Worm (Caenorhabditis elegans) whole organism, L2 larva: ENCODE measurements around the gene Y71H2AM.3.

Experiments used
- C34F6.9 ChIP-seq: fragments of 150-350 bp; optimal IDR thresholded peaks from 2 replicates; lab custom pipeline; 2014; ENCODE audit warnings: missing biosample characterization, missing genetic modification characterization
- R02D3.7 ChIP-seq: fragments of 150-350 bp; optimal IDR thresholded peaks from 2 replicates; lab custom pipeline; 2014; ENCODE audit warnings: missing biosample characterization, missing genetic modification characterization
- ZK546.5 ChIP-seq: sonication (generic microtip); optimal IDR thresholded peaks from 2 replicates; lab custom pipeline; 2017; ENCODE audit warnings: missing biosample characterization, missing genetic modification characterization
- ama-1 ChIP-seq: fragments of 150-350 bp; optimal IDR thresholded peaks from 2 replicates; lab custom pipeline; 2018; ENCODE audit warnings: inconsistent platforms
- crh-2 ChIP-seq: sonication (generic microtip); optimal IDR thresholded peaks from 2 replicates; lab custom pipeline; 2017; ENCODE audit warnings: missing biosample characterization, missing genetic modification characterization
- dmd-4 ChIP-seq: sonication (generic microtip); optimal IDR thresholded peaks from 2 replicates; lab custom pipeline; 2017; ENCODE audit warnings: missing biosample characterization, missing genetic modification characterization
- egl-27 ChIP-seq: sonication (generic microtip); optimal IDR thresholded peaks from 3 replicates; lab custom pipeline; 2017; ENCODE audit warnings: missing biosample characterization, missing genetic modification reagents, missing genetic modification characterization
- elt-1 ChIP-seq: fragments of 150-350 bp; optimal IDR thresholded peaks from 2 replicates; lab custom pipeline; 2014; ENCODE audit warnings: missing biosample characterization, missing genetic modification characterization
- gmeb-1 ChIP-seq: fragments of 150-350 bp; optimal IDR thresholded peaks from 2 replicates; lab custom pipeline; 2014; ENCODE audit warnings: missing biosample characterization, missing genetic modification characterization
- lsy-2 ChIP-seq, 2 experiments: fragments of 150-350 bp in 1 of 2; sonication (generic microtip) in 1 of 2; optimal IDR thresholded peaks; 2 replicates each; lab custom pipeline; 2014 to 2017; ENCODE audit warnings: missing biosample characterization in 2 of 2, missing genetic modification characterization in 2 of 2
- mab-5 ChIP-seq: fragments of 150-350 bp; optimal IDR thresholded peaks from 2 replicates; lab custom pipeline; 2014; ENCODE audit warnings: missing biosample characterization, missing genetic modification characterization
- mbf-1 ChIP-seq: sonication (generic microtip); optimal IDR thresholded peaks from 2 replicates; lab custom pipeline; 2017; ENCODE audit warnings: missing biosample characterization, missing genetic modification characterization
- mdl-1 ChIP-seq, 2 experiments: fragments of 150-350 bp in 1 of 2; sonication (generic microtip) in 1 of 2; optimal IDR thresholded peaks; 2 replicates each; lab custom pipeline; 2017; ENCODE audit warnings: missing biosample characterization in 2 of 2, missing genetic modification characterization in 2 of 2
- nhr-10 ChIP-seq: sonication (generic microtip); optimal IDR thresholded peaks from 2 replicates; lab custom pipeline; 2017; ENCODE audit warnings: missing biosample characterization, missing genetic modification characterization
- nhr-11 ChIP-seq: fragments of 150-350 bp; optimal IDR thresholded peaks from 2 replicates; lab custom pipeline; 2014; ENCODE audit warnings: missing biosample characterization, missing genetic modification characterization
- nhr-12 ChIP-seq: fragments of 150-350 bp; optimal IDR thresholded peaks from 2 replicates; lab custom pipeline; 2014; ENCODE audit warnings: missing biosample characterization, missing genetic modification characterization
- nhr-129 ChIP-seq: fragments of 150-350 bp; optimal IDR thresholded peaks from 2 replicates; lab custom pipeline; 2014; ENCODE audit warnings: missing biosample characterization, missing genetic modification characterization
- nhr-21 ChIP-seq: fragments of 150-350 bp; optimal IDR thresholded peaks from 2 replicates; lab custom pipeline; 2014; ENCODE audit warnings: missing biosample characterization, missing genetic modification characterization
- nhr-237 ChIP-seq: fragments of 150-350 bp; optimal IDR thresholded peaks from 2 replicates; lab custom pipeline; 2014; ENCODE audit warnings: missing biosample characterization, missing genetic modification characterization
- nhr-25 ChIP-seq: fragments of 150-350 bp; sonication (generic microtip); optimal IDR thresholded peaks from 3 replicates; lab custom pipeline; 2014; ENCODE audit warnings: missing biosample characterization, missing genetic modification characterization
- nhr-77 ChIP-seq: fragments of 150-350 bp; optimal IDR thresholded peaks from 2 replicates; lab custom pipeline; 2014; ENCODE audit warnings: missing biosample characterization, missing genetic modification characterization
- peb-1 ChIP-seq: fragments of 150-350 bp; optimal IDR thresholded peaks from 2 replicates; lab custom pipeline; 2014; ENCODE audit warnings: missing biosample characterization, missing genetic modification characterization
- sem-4 ChIP-seq: fragments of 150-350 bp; optimal IDR thresholded peaks from 2 replicates; lab custom pipeline; 2014; ENCODE audit warnings: missing biosample characterization, missing genetic modification reagents, missing genetic modification characterization
- skn-1 ChIP-seq: sonication (generic microtip); optimal IDR thresholded peaks from 2 replicates; lab custom pipeline; 2017; ENCODE audit warnings: missing biosample characterization, missing genetic modification characterization
- sma-3 ChIP-seq: sonication (generic microtip); optimal IDR thresholded peaks from 2 replicates; lab custom pipeline; 2016; ENCODE audit warnings: missing genetic modification reagents, missing genetic modification characterization, missing compliant biosample characterization
- sma-9 ChIP-seq, 2 experiments: fragments of 150-350 bp in 1 of 2; sonication (generic microtip) in 1 of 2; optimal IDR thresholded peaks; 2 replicates each; lab custom pipeline; 2014 to 2016; ENCODE audit warnings: missing genetic modification characterization in 2 of 2, mild to moderate bottlenecking in 1 of 2, missing biosample characterization in 1 of 2, missing compliant biosample characterization in 1 of 2, missing genetic modification reagents in 1 of 2, moderate library complexity in 1 of 2
- snpc-4 ChIP-seq: fragments of 150-350 bp; optimal IDR thresholded peaks from 2 replicates; lab custom pipeline; 2014; ENCODE audit warnings: missing biosample characterization, missing genetic modification characterization
- unc-39 ChIP-seq: fragments of 150-350 bp; optimal IDR thresholded peaks from 2 replicates; lab custom pipeline; 2014; ENCODE audit warnings: missing biosample characterization, missing genetic modification characterization
- unc-62 ChIP-seq: fragments of 150-350 bp; optimal IDR thresholded peaks from 2 replicates; lab custom pipeline; 2014; ENCODE audit warnings: missing biosample characterization, missing genetic modification reagents, missing genetic modification characterization
- zag-1 ChIP-seq: fragments of 150-350 bp; optimal IDR thresholded peaks from 2 replicates; lab custom pipeline; 2014; ENCODE audit warnings: missing biosample characterization, missing genetic modification characterization
- ztf-1 ChIP-seq: fragments of 200-800 bp; sonication (Bioruptor generic); conservative IDR thresholded peaks from 2 replicates; pipeline ENCODE4 v1.3.6; 2022; ENCODE audit warnings: missing genetic modification characterization, missing compliant biosample characterization
- ztf-11 ChIP-seq: sonication (generic microtip); optimal IDR thresholded peaks from 2 replicates; lab custom pipeline; 2017; ENCODE audit warnings: missing biosample characterization, missing genetic modification characterization
- ztf-4 ChIP-seq: fragments of 150-350 bp; optimal IDR thresholded peaks from 2 replicates; lab custom pipeline; 2014; ENCODE audit warnings: missing biosample characterization, missing genetic modification characterization

Gene Y71H2AM.3

ce11 chrIII:2785840-2786239 is 19.4 kb upstream of the Y71H2AM.3 start, which contains the start of gene Y71H2AM.20 (continued):
- peak; percentile 96 for TF ChIP-seq zag-1 (tag; lab: Kevin White, UChicago)
- peak; percentile 94 for TF ChIP-seq nhr-129
- peak; percentile 60 for TF ChIP-seq ZK546.5
- TF ChIP-seq gmeb-1 (tag; lab: Kevin White, UChicago): peak; percentile 89
- TF ChIP-seq nhr-12: peak; percentile 49
- peak; percentile 96 for TF ChIP-seq ztf-4
- TF ChIP-seq, all 48 proteins: peak for 35

- no peak for TF ChIP-seq egl-27 (tag; lab: Kevin White, UChicago)
- TF ChIP-seq lsy-2 (tag; optimal IDR thresholded peaks at IDR 0.05; lab: Kevin White, UChicago): peak in 1 of 2 experiments; percentile 13
- TF ChIP-seq sma-3 (GFP tag; lab: Kevin White, UChicago): peak; percentile 29
- no peak for TF ChIP-seq dmd-4 (tag; lab: Kevin White, UChicago)
- no peak for TF ChIP-seq peb-1 (tag; lab: Kevin White, UChicago)
These were observed 18.5 kb upstream of the Y71H2AM.3 start, which contains the start of gene nduc-2 for ce11 chrIII:2786740-2787139. Gene nduc-2 (plus strand): TSS chrIII:2786852.

- TF ChIP-seq nhr-11 (tag; lab: Kevin White, UChicago): no peak
- no peak for TF ChIP-seq unc-39 (tag; lab: Kevin White, UChicago)
- TF ChIP-seq nhr-21: no peak
- no peak for TF ChIP-seq peb-1 (tag; lab: Kevin White, UChicago)
- TF ChIP-seq mbf-1 (tag; lab: Kevin White, UChicago): no peak
- no peak for TF ChIP-seq egl-27 (tag; lab: Kevin White, UChicago)
- no peak for TF ChIP-seq skn-1 (tag; lab: Kevin White, UChicago)
- no peak for TF ChIP-seq nhr-237 (tag; lab: Kevin White, UChicago)
- TF ChIP-seq R02D3.7 (tag; lab: Kevin White, UChicago): no peak
- no peak for TF ChIP-seq nhr-25 (tag; lab: Kevin White, UChicago)
- TF ChIP-seq nhr-12: no peak
- no peak for TF ChIP-seq crh-2
- no peak for TF ChIP-seq ztf-1 (GFP tag; lab: Robert Waterston, UW)
- no peak for TF ChIP-seq C34F6.9 (tag; lab: Kevin White, UChicago)
- no peak for TF ChIP-seq snpc-4 (tag; lab: Kevin White, UChicago)
- no peak for TF ChIP-seq elt-1 (tag; lab: Kevin White, UChicago)
- no peak for TF ChIP-seq sma-9 (GFP tag; optimal IDR thresholded peaks at IDR 0.05; lab: Kevin White, UChicago)
- no peak for TF ChIP-seq sma-9 (tag; optimal IDR thresholded peaks at IDR 0.05; lab: Kevin White, UChicago)
- TF ChIP-seq nhr-129: no peak
- no peak for TF ChIP-seq sma-3 (GFP tag; lab: Kevin White, UChicago)
These were observed 17.2 kb upstream of the Y71H2AM.3 start, which contains the start of gene tbcc-1 for ce11 chrIII:2787979-2788491. Gene tbcc-1 (plus strand): TSS chrIII:2788441.

ce11 chrIII:2794057-2794456 is 11.2 kb upstream of the Y71H2AM.3 start:
- no peak for TF ChIP-seq ztf-1 (GFP tag; lab: Robert Waterston, UW)
- no peak for TF ChIP-seq nhr-10 (tag; lab: Kevin White, UChicago)
- no peak for TF ChIP-seq R02D3.7 (tag; lab: Kevin White, UChicago)
- TF ChIP-seq mab-5 (tag; lab: Kevin White, UChicago): no peak
- TF ChIP-seq sem-4 (tag; lab: Kevin White, UChicago): no peak
- no peak for TF ChIP-seq mdl-1 (tag; optimal IDR thresholded peaks at IDR 0.05; lab: Kevin White, UChicago)

- TF ChIP-seq ama-1 (lab: Kevin White, UChicago) (no peak), zag-1 (tag; lab: Kevin White, UChicago) (no peak), elt-1 (tag; lab: Kevin White, UChicago) (no peak), sma-9 (GFP tag; optimal IDR thresholded peaks at IDR 0.05; lab: Kevin White, UChicago) (no peak), sma-9 (tag; optimal IDR thresholded peaks at IDR 0.05; lab: Kevin White, UChicago) (no peak), ztf-4 (no peak), nhr-25 (tag; lab: Kevin White, UChicago) (no peak), unc-62 (GFP tag; lab: Kevin White, UChicago) (no peak), ztf-11 (tag; lab: Kevin White, UChicago) (no peak), gmeb-1 (tag; lab: Kevin White, UChicago) (no peak), nhr-129 (no peak), ztf-1 (GFP tag; lab: Robert Waterston, UW) (no peak), sem-4 (tag; lab: Kevin White, UChicago) (no peak), nhr-77 (tag; lab: Kevin White, UChicago) (no peak), peb-1 (tag; lab: Kevin White, UChicago) (no peak)
These were observed 9.7 kb upstream of the Y71H2AM.3 start for ce11 chrIII:2795442-2796023.
